Worm (Caenorhabditis elegans): ENCODE measurements around the gene pkg-2.

pkg-2 gene

DNA sequence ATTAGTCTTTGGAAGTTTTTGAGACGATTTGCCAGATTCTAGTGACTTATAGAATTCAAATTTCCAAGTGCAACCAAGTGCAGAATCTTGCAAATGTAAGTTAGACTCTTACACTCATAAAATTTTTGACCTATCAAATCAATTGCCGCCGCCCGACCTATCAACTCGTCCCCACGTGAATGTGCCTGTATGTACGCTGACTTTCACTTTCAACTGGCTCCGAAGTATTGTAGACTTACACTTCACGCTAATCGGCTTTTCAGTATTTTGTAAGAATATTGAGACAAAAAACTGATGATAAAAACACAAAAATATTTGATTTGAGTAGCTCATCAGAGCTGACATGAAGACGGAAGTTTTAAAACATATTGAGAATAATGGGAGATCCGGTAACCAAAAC is 12.1 kb downstream of the pkg-2 start (continued):
- TF ChIP-seq lin-1 (GFP tag; IDR thresholded peaks at IDR 0.05) (0 out of 2 replicates have a peak, but pooled peaks have one; percentile 14), ceh-62 (tag; optimal IDR thresholded peaks at IDR 0.05) (no peak), Y5F2A.4 (GFP tag; optimal IDR thresholded peaks at IDR 0.05) (no peak), spr-3 (GFP tag; optimal IDR thresholded peaks at IDR 0.05) (no peak), pha-4 (GFP tag; IDR thresholded peaks at IDR 0.05) (peak; percentile 51; the same call in 1 of the 2 replicates), pha-4 (tag; optimal IDR thresholded peaks at IDR 0.05) (no peak), nhr-41 (GFP tag; IDR thresholded peaks at IDR 0.05) (no peak), F26F4.8 (GFP tag; conservative IDR thresholded peaks at IDR 0.05) (no peak), php-3 (GFP tag; IDR thresholded peaks at IDR 0.05) (no peak; the same call in 1 of the 2 replicates), daf-12 (tag; optimal IDR thresholded peaks at IDR 0.05) (no peak), mxl-3 (GFP tag; optimal IDR thresholded peaks at IDR 0.05) (no peak), zag-1 (tag; optimal IDR thresholded peaks at IDR 0.05) (no peak), pqm-1 (tag; optimal IDR thresholded peaks at IDR 0.05) (peak; percentile 22), mep-1 (tag; optimal IDR thresholded peaks at IDR 0.05) (no peak), unc-39 (tag; optimal IDR thresholded peaks at IDR 0.05) (no peak), rbr-2 (tag; optimal IDR thresholded peaks at IDR 0.05) (no peak), unc-130 (GFP tag; optimal IDR thresholded peaks at IDR 0.05) (no peak), lin-38 (GFP tag; IDR thresholded peaks at IDR 0.05) (no peak), set-16 (GFP tag; IDR thresholded peaks at IDR 0.05) (no peak), nhr-77 (tag; optimal IDR thresholded peaks at IDR 0.05) (no peak), nhr-42 (GFP tag; IDR thresholded peaks at IDR 0.05) (no peak), F44E2.7 (GFP tag; IDR thresholded peaks at IDR 0.05) (no peak), zfp-3 (GFP tag; conservative IDR thresholded peaks at IDR 0.05) (no peak), nhr-76 (tag; optimal IDR thresholded peaks at IDR 0.05) (no peak), egl-43 (GFP tag; IDR thresholded peaks at IDR 0.05) (no peak), Y75B8A.6 (GFP tag; IDR thresholded peaks at IDR 0.05) (no peak), hlh-30 (tag; optimal IDR thresholded peaks at IDR 0.05; ENCODE audit: insufficient read depth) (peak; percentile 26), hif-1 (tag; optimal IDR thresholded peaks at IDR 0.05) (no peak), nhr-237 (tag; optimal IDR thresholded peaks at IDR 0.05) (no peak), ZK546.5 (tag; optimal IDR thresholded peaks at IDR 0.05) (no peak), dmd-9 (GFP tag; IDR thresholded peaks at IDR 0.05) (no peak), ceh-28 (tag; optimal IDR thresholded peaks at IDR 0.05) (no peak), ceh-20 (GFP tag; IDR thresholded peaks at IDR 0.05) (no peak), lsy-2 (tag; optimal IDR thresholded peaks at IDR 0.05) (no peak), ztf-11 (tag; optimal IDR thresholded peaks at IDR 0.05) (no peak), cey-2 (tag; optimal IDR thresholded peaks at IDR 0.05; ENCODE audit: borderline replicate concordance, insufficient read depth) (no peak), lim-7 (GFP tag; IDR thresholded peaks at IDR 0.05) (no peak), arid-1 (GFP tag; conservative IDR thresholded peaks at IDR 0.05) (no peak), nhr-11 (tag; optimal IDR thresholded peaks at IDR 0.05) (no peak), nhr-28 (tag; optimal IDR thresholded peaks at IDR 0.05) (peak; percentile 41), jun-1 (tag; optimal IDR thresholded peaks at IDR 0.05) (no peak), daf-16 (GFP tag; optimal IDR thresholded peaks at IDR 0.05) (no peak), daf-16 (tag; optimal IDR thresholded peaks at IDR 0.05) (peak; percentile 69), sdz-12 (GFP tag; optimal IDR thresholded peaks at IDR 0.05) (no peak), ces-1 (GFP tag; optimal IDR thresholded peaks at IDR 0.05) (no peak), nhr-102 (tag; optimal IDR thresholded peaks at IDR 0.05) (peak; percentile 8), dve-1 (tag; optimal IDR thresholded peaks at IDR 0.05; ENCODE audit: insufficient read depth) (peak; percentile 68), fkh-10 (GFP tag; optimal IDR thresholded peaks at IDR 0.05) (no peak), spr-1 (tag; optimal IDR thresholded peaks at IDR 0.05) (no peak), nhr-6 (tag; optimal IDR thresholded peaks at IDR 0.05) (no peak), ceh-82 (tag; optimal IDR thresholded peaks at IDR 0.05) (no peak), daf-8 (GFP tag; IDR thresholded peaks at IDR 0.05) (no peak), aha-1 (tag) (peak; percentile 8)
